Worm (Caenorhabditis elegans): ENCODE data around the gene Y105C5A.1270.

DNA sequence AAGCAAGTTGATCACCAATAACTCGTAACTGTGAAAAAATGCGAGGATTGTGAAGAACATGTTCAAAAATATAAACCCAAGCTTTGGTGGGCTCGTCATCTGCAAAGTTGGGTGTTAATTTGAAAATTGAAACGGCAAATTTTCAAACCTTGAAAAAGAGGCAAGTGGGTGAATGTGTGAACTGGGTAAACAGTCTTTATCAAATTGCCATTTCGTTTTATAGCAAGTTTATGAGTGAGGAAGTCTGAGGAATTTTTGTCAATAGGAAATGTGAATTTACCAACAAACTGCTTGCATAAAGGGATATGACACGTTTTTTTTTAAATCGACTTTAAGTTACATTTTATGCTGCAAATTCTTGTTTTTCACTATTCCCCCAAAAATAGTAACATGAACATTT is at the start of gene Y105C5A.1270:
- TF ChIP-seq F44E2.7 (GFP tag; IDR thresholded peaks at IDR 0.05), result no peak
- no peak for TF ChIP-seq unc-39 (tag; optimal IDR thresholded peaks at IDR 0.05)
- TF ChIP-seq ceh-82 (tag; optimal IDR thresholded peaks at IDR 0.05), result no peak
- TF ChIP-seq fos-1 (tag; optimal IDR thresholded peaks at IDR 0.05), result no peak
- no peak for TF ChIP-seq php-3 (GFP tag; IDR thresholded peaks at IDR 0.05)
- TF ChIP-seq fkh-10 (GFP tag; optimal IDR thresholded peaks at IDR 0.05), result no peak
- no peak for TF ChIP-seq cey-2 (tag; optimal IDR thresholded peaks at IDR 0.05; ENCODE audit: borderline replicate concordance, insufficient read depth)
- TF ChIP-seq mes-2 (tag; optimal IDR thresholded peaks at IDR 0.05; ENCODE audit: poor library complexity, severe bottlenecking), result no peak
- TF ChIP-seq egl-27 (tag; optimal IDR thresholded peaks at IDR 0.05), result no peak
- no peak for TF ChIP-seq lin-39 (tag; optimal IDR thresholded peaks at IDR 0.05)
- no peak for TF ChIP-seq dve-1 (tag; optimal IDR thresholded peaks at IDR 0.05; ENCODE audit: insufficient read depth)
